Worm (Caenorhabditis elegans): Measurements from ENCODE around the gene ZK112.4.
A peak's percentile ranks its signal among the peaks of the same experiment; 100 is the strongest.

The ZK112.4 gene

DNA sequence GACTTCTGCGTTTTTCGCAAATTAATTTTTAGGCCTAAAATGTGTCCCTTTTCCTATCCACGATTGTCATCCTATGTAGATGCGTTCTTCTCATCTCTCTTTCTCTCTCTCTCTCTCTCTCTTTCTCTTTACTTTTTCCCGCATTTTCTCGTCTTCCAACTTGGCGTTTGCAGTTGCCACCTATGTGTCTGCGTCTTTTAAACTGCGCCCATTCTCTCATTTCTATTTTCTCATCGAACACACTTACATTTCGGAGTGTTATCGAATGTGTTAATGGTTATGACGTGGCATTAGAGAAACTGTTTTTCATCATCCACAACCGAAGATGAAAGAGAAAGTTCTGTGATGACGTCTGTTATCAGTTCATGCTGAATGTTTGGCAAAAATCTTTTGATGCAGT, 1.3 kb downstream of the ZK112.4 start:
- no peak for TF ChIP-seq nhr-237 (tag; optimal IDR thresholded peaks at IDR 0.05)
- peak; percentile 35 for TF ChIP-seq Y55F3AM.14 (GFP tag; optimal IDR thresholded peaks at IDR 0.05)
- no peak for TF ChIP-seq lin-39 (tag; optimal IDR thresholded peaks at IDR 0.05)
- no peak for TF ChIP-seq lin-11 (tag; optimal IDR thresholded peaks at IDR 0.05)
- TF ChIP-seq mdl-1 (tag; optimal IDR thresholded peaks at IDR 0.05) = peak; percentile 18 to 19
- TF ChIP-seq snpc-4 (tag; optimal IDR thresholded peaks at IDR 0.05) = no peak
- no peak for TF ChIP-seq peb-1 (tag; optimal IDR thresholded peaks at IDR 0.05)
- no peak for TF ChIP-seq elt-1 (tag; optimal IDR thresholded peaks at IDR 0.05)
- peak; percentile 83 for TF ChIP-seq sma-3 (GFP tag; optimal IDR thresholded peaks at IDR 0.05)
- peak in 1 of 2 experiments; percentile 76 for TF ChIP-seq lsy-2 (tag; optimal IDR thresholded peaks at IDR 0.05)
- TF ChIP-seq fos-1 (tag; optimal IDR thresholded peaks at IDR 0.05) = peak; percentile 94
- no peak for TF ChIP-seq nhr-77 (tag; optimal IDR thresholded peaks at IDR 0.05)
- peak; percentile 45 for TF ChIP-seq nhr-25 (tag; optimal IDR thresholded peaks at IDR 0.05)
- TF ChIP-seq ceh-82 (tag; optimal IDR thresholded peaks at IDR 0.05) = no peak
- TF ChIP-seq nhr-12 (tag; optimal IDR thresholded peaks at IDR 0.05) = no peak
- TF ChIP-seq ama-1 (optimal IDR thresholded peaks at IDR 0.05) = peak; percentile 50
- TF ChIP-seq unc-62 (GFP tag; optimal IDR thresholded peaks at IDR 0.05) = no peak
- peak; percentile 74 for TF ChIP-seq sem-4 (tag; optimal IDR thresholded peaks at IDR 0.05)
- TF ChIP-seq C34F6.9 (tag; optimal IDR thresholded peaks at IDR 0.05) = peak; percentile 66
- no peak for TF ChIP-seq skn-1 (tag; optimal IDR thresholded peaks at IDR 0.05)
- TF ChIP-seq unc-39 (tag; optimal IDR thresholded peaks at IDR 0.05) = no peak
- peak; percentile 44 for TF ChIP-seq zag-1 (tag; optimal IDR thresholded peaks at IDR 0.05)
- no peak for TF ChIP-seq alr-1 (tag; optimal IDR thresholded peaks at IDR 0.05)
- peak; percentile 50 for TF ChIP-seq nhr-21 (tag; optimal IDR thresholded peaks at IDR 0.05)
- no peak for TF ChIP-seq ZK546.5 (tag; optimal IDR thresholded peaks at IDR 0.05)
- peak; percentile 47 for TF ChIP-seq lin-13 (GFP tag; optimal IDR thresholded peaks at IDR 0.05)
- TF ChIP-seq nhr-6 (tag; optimal IDR thresholded peaks at IDR 0.05) = peak; percentile 3
- TF ChIP-seq sma-9 (GFP tag; optimal IDR thresholded peaks at IDR 0.05) = peak; percentile 59
- TF ChIP-seq sma-9 (tag; optimal IDR thresholded peaks at IDR 0.05) = no peak
- TF ChIP-seq dmd-4 (tag; optimal IDR thresholded peaks at IDR 0.05) = no peak
- no peak for TF ChIP-seq egl-27 (tag; optimal IDR thresholded peaks at IDR 0.05)
- no peak for TF ChIP-seq nhr-10 (tag; optimal IDR thresholded peaks at IDR 0.05)
- TF ChIP-seq R02D3.7 (tag; optimal IDR thresholded peaks at IDR 0.05) = no peak
- peak; percentile 82 for TF ChIP-seq blmp-1 (tag; optimal IDR thresholded peaks at IDR 0.05; ENCODE audit: insufficient read depth)
- TF ChIP-seq mbf-1 (tag; optimal IDR thresholded peaks at IDR 0.05) = no peak
- no peak for TF ChIP-seq ceh-16 (tag; optimal IDR thresholded peaks at IDR 0.05)
- TF ChIP-seq crh-2 (tag; optimal IDR thresholded peaks at IDR 0.05) = peak; percentile 99
- peak; percentile 49 for TF ChIP-seq F13H6.1 (tag; optimal IDR thresholded peaks at IDR 0.05)
- peak; percentile 74 for TF ChIP-seq nhr-129 (tag; optimal IDR thresholded peaks at IDR 0.05)
- TF ChIP-seq nhr-23 (tag; optimal IDR thresholded peaks at IDR 0.05) = no peak
- no peak for TF ChIP-seq ztf-1 (GFP tag; conservative IDR thresholded peaks at IDR 0.05)
- peak; percentile 69 for TF ChIP-seq unc-55 (GFP tag; optimal IDR thresholded peaks at IDR 0.05)
- no peak for TF ChIP-seq mab-5 (tag; optimal IDR thresholded peaks at IDR 0.05)
- no peak for TF ChIP-seq aly-2 (tag; optimal IDR thresholded peaks at IDR 0.05)
- TF ChIP-seq gmeb-1 (tag; optimal IDR thresholded peaks at IDR 0.05) = peak; percentile 49
- TF ChIP-seq nhr-11 (tag; optimal IDR thresholded peaks at IDR 0.05) = no peak
- peak; percentile 22 for TF ChIP-seq ztf-4 (tag; optimal IDR thresholded peaks at IDR 0.05)
- TF ChIP-seq elt-3 (tag; optimal IDR thresholded peaks at IDR 0.05) = no peak
- no peak for TF ChIP-seq ztf-11 (tag; optimal IDR thresholded peaks at IDR 0.05)

Measured in whole organism, L2 larva.